Fruit fly (Drosophila melanogaster) whole organism, wandering third instar larva: ENCODE measurements around the gene Gug.

Source experiments
- Dfd ChIP-seq: fragments of >200 bp; optimal IDR thresholded peaks from 2 replicates; lab custom pipeline; 2017; ENCODE audit warnings: missing biosample characterization, missing genetic modification characterization
- Dif ChIP-seq: fragments of 200-275, 200-300 bp; sonication (Bioruptor generic); optimal IDR thresholded peaks from 2 replicates; lab custom pipeline; 2018; ENCODE audit warnings: missing biosample characterization, missing genetic modification characterization; ENCODE audit not compliant: partially characterized antibody
- Mio ChIP-seq: sonication (Bioruptor generic); optimal IDR thresholded peaks from 2 replicates; lab custom pipeline; 2016; ENCODE audit warnings: missing biosample characterization, missing genetic modification characterization
- Myc ChIP-seq: fragments of >200 bp; optimal IDR thresholded peaks from 2 replicates; lab custom pipeline; 2017
- Vsx2 ChIP-seq: fragments of 200-300, 225-300 bp; sonication (Bioruptor generic); optimal IDR thresholded peaks from 2 replicates; lab custom pipeline; 2018; ENCODE audit warnings: missing biosample characterization, missing genetic modification characterization; ENCODE audit not compliant: partially characterized antibody
- fru ChIP-seq: fragments of 200-800 bp; sonication (Bioruptor generic); optimal IDR thresholded peaks from 3 replicates; lab custom pipeline; 2016; ENCODE audit warnings: missing biosample characterization, mild to moderate bottlenecking, missing genetic modification characterization
- lola ChIP-seq: fragments of >200 bp; optimal IDR thresholded peaks from 2 replicates; lab custom pipeline; 2017; ENCODE audit warnings: missing biosample characterization, missing genetic modification characterization
- pan ChIP-seq: fragments of >200 bp; optimal IDR thresholded peaks from 2 replicates; lab custom pipeline; 2017
- psq ChIP-seq: fragments of 200-800 bp; sonication (Bioruptor generic); optimal IDR thresholded peaks from 3 replicates; lab custom pipeline; 2017; ENCODE audit warnings: missing biosample characterization, mild to moderate bottlenecking, missing genetic modification characterization, moderate library complexity
- usp ChIP-seq: fragments of >200 bp; optimal IDR thresholded peaks from 2 replicates; lab custom pipeline; 2017; ENCODE audit warnings: missing biosample characterization, missing genetic modification characterization

dm6 chr3L:8520252-8520651 lies 70.5 kb downstream of the Gug start, which contains the start of gene se:
- no peak for TF ChIP-seq psq (GFP tag; lab: Kevin White, UChicago)
- no peak for TF ChIP-seq Mio (GFP tag; lab: Kevin White, UChicago)
- TF ChIP-seq Dif (GFP tag; lab: Kevin White, UChicago), result no peak
- no peak for TF ChIP-seq Myc (lab: Kevin White, UChicago)
- no peak for TF ChIP-seq pan (lab: Kevin White, UChicago)
- TF ChIP-seq Vsx2 (GFP tag; lab: Kevin White, UChicago), result no peak
- no peak for TF ChIP-seq lola (GFP tag; lab: Kevin White, UChicago)
- no peak for TF ChIP-seq fru (GFP tag; lab: Kevin White, UChicago)
- no peak for TF ChIP-seq usp (GFP tag; lab: Kevin White, UChicago)
- TF ChIP-seq Dfd (GFP tag; lab: Kevin White, UChicago), result no peak
